Worm (Caenorhabditis elegans) whole organism, L1 larva: Measurements from ENCODE around the gene C30H6.5.

Experiments
- fos-1 ChIP-seq: fragments of 150-350 bp; optimal IDR thresholded peaks from 2 replicates; lab custom pipeline; 2014; ENCODE audit warnings: missing biosample characterization, missing genetic modification characterization
- sox-4 ChIP-seq: sonication (generic microtip); optimal IDR thresholded peaks from 2 replicates; lab custom pipeline; 2016; ENCODE audit warnings: missing genetic modification characterization, missing compliant biosample characterization
- sup-37 ChIP-seq: fragments of 200-800 bp; sonication (Bioruptor generic); optimal IDR thresholded peaks from 2 replicates; lab custom pipeline; 2018; ENCODE audit warnings: mild to moderate bottlenecking, missing genetic modification characterization, missing compliant biosample characterization

DNA sequence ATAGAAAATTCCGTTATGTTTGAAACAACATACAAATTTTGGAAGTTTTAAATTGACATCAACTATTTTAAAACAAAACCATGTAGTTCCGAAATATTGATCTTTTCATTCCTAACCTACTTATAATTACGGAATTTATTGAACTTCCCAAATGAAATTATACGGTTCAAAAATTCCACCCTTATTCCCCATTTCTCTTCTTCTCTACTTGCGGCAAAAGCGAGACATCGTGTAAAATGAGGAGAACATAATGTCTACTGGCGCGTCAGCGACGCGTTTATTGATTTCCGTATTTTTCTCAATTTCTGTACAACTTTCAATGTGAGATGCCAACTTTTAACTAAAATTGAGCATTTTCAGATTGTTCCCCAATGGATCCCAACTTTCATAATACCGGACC lies 42.7 kb upstream of the C30H6.5 start, which contains the start of gene ceh-88:
- no peak for TF ChIP-seq fos-1
- TF ChIP-seq sup-37 (GFP tag; lab: Kevin White, UChicago): no peak
- no peak for TF ChIP-seq sox-4 (tag; lab: Kevin White, UChicago)
